Fruit fly (Drosophila melanogaster): ENCODE measurements around the gene Nepl8.
A peak's percentile ranks its signal among the peaks of the same experiment; 100 is the strongest.

Nepl8 gene

DNA sequence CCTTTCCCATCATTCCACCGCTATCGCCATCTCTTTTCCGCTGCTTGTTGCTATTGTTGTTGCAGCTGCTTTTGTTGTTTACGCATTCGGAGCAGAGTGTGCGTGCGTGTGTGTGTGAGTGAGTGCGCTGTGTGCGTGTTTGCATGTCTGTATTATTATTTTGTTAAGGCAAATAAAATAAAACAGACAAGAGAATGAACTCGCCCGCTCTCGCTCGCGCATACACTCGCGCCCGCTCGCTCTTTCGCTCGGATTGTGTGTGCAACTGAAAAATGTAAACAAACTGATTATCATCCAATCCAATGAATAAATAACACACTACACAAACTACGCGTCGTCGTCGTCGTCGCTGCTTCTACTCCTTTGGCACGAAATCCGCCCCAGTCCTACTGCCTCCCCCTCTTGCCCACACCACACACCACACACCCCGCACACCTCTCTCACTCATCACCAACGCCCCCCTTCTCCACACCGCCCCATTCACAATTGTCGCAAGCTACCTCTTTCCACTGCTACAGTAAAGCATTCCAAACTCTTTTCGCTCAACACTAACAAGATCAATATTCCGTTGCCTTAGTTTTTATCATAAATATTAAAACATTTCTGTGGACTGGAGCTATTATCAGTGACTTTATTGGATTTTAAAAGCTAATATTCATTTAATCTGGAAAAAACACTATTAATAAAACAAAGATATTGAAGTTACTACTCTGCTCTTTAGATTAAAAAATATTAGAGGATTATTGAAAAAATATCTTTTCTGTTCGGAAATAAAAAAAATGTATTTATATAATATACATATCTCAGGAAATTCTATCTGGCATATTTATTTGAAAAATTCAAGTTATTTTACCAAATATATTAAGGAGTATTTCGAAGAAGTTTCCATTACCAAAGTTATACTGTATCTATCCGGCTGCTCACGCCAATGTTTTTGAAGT, 33.7 kb downstream of the Nepl8 start:
- TF ChIP-seq sage (GFP tag; optimal IDR thresholded peaks at IDR 0.05), result peak; percentile 9
- peak; percentile 62 for TF ChIP-seq Hnf4 (GFP tag; optimal IDR thresholded peaks at IDR 0.05)
- TF ChIP-seq Myc (optimal IDR thresholded peaks at IDR 0.05), result no peak
- TF ChIP-seq psq (GFP tag; optimal IDR thresholded peaks at IDR 0.05), result peak; percentile 54
- peak; percentile 46 for TF ChIP-seq fru (GFP tag; optimal IDR thresholded peaks at IDR 0.05)
- no peak for TF ChIP-seq Hr78 (GFP tag; optimal IDR thresholded peaks at IDR 0.05)
- TF ChIP-seq CG32264 (GFP tag; optimal IDR thresholded peaks at IDR 0.05), result no peak
- TF ChIP-seq woc (GFP tag; optimal IDR thresholded peaks at IDR 0.05), result no peak
- TF ChIP-seq brk (GFP tag; optimal IDR thresholded peaks at IDR 0.05), result no peak
- TF ChIP-seq rgr (GFP tag; optimal IDR thresholded peaks at IDR 0.05), result peak; percentile 62
- TF ChIP-seq CG9705 (GFP tag; optimal IDR thresholded peaks at IDR 0.05), result no peak
- peak; percentile 63 for TF ChIP-seq br (GFP tag; optimal IDR thresholded peaks at IDR 0.05)
- no peak for TF ChIP-seq pan (optimal IDR thresholded peaks at IDR 0.05)
- TF ChIP-seq usp (GFP tag; optimal IDR thresholded peaks at IDR 0.05), result no peak
- TF ChIP-seq foxo (GFP tag; optimal IDR thresholded peaks at IDR 0.05), result no peak
- TF ChIP-seq jim (GFP tag; optimal IDR thresholded peaks at IDR 0.05), result peak; percentile 48
- no peak for TF ChIP-seq ey (GFP tag; optimal IDR thresholded peaks at IDR 0.05)
- no peak for TF ChIP-seq Rel (GFP tag; optimal IDR thresholded peaks at IDR 0.05)
- peak; percentile 80 for TF ChIP-seq Rel (tag; optimal IDR thresholded peaks at IDR 0.05)
- TF ChIP-seq Mio (GFP tag; optimal IDR thresholded peaks at IDR 0.05), result peak; percentile 15
- TF ChIP-seq tai (GFP tag; optimal IDR thresholded peaks at IDR 0.05), result peak; percentile 59
- no peak for TF ChIP-seq Hr83 (GFP tag; optimal IDR thresholded peaks at IDR 0.05; ENCODE audit: poor library complexity, severe bottlenecking)
- TF ChIP-seq h (GFP tag; optimal IDR thresholded peaks at IDR 0.05), result peak; percentile 54
- peak; percentile 69 for TF ChIP-seq Dfd (GFP tag; optimal IDR thresholded peaks at IDR 0.05)
- no peak for TF ChIP-seq Vsx2 (GFP tag; optimal IDR thresholded peaks at IDR 0.05; ENCODE audit: partially characterized antibody)
- TF ChIP-seq N (GFP tag; optimal IDR thresholded peaks at IDR 0.05), result peak; percentile 18
- TF ChIP-seq Dif (GFP tag; optimal IDR thresholded peaks at IDR 0.05; ENCODE audit: partially characterized antibody), result no peak
- peak; percentile 10 for TF ChIP-seq HLH106 (tag; optimal IDR thresholded peaks at IDR 0.05)
- TF ChIP-seq GATAd (GFP tag; optimal IDR thresholded peaks at IDR 0.05), result no peak
- peak in 1 of 2 experiments; percentile 75 for TF ChIP-seq dl (GFP tag; optimal IDR thresholded peaks at IDR 0.05; ENCODE audit: insufficient read depth in 1 of 2, partially characterized antibody in 2 of 2)
- peak; percentile 83 for TF ChIP-seq Jra (GFP tag; optimal IDR thresholded peaks at IDR 0.05)
- no peak for TF ChIP-seq lola (GFP tag; optimal IDR thresholded peaks at IDR 0.05)
- no peak for TF ChIP-seq sv (GFP tag; optimal IDR thresholded peaks at IDR 0.05)
- peak; percentile 16 for TF ChIP-seq dmrt93B (GFP tag; optimal IDR thresholded peaks at IDR 0.05)
- TF ChIP-seq dsf (GFP tag; optimal IDR thresholded peaks at IDR 0.05; ENCODE audit: borderline replicate concordance), result no peak
- peak; percentile 38 for TF ChIP-seq CrebA (GFP tag; optimal IDR thresholded peaks at IDR 0.05; ENCODE audit: borderline replicate concordance)
- peak; percentile 43 for TF ChIP-seq Sp1 (GFP tag; optimal IDR thresholded peaks at IDR 0.05)
- TF ChIP-seq Abd-B (GFP tag; optimal IDR thresholded peaks at IDR 0.05), result no peak
- TF ChIP-seq OdsH (GFP tag; optimal IDR thresholded peaks at IDR 0.05), result peak; percentile 7

DNA sequence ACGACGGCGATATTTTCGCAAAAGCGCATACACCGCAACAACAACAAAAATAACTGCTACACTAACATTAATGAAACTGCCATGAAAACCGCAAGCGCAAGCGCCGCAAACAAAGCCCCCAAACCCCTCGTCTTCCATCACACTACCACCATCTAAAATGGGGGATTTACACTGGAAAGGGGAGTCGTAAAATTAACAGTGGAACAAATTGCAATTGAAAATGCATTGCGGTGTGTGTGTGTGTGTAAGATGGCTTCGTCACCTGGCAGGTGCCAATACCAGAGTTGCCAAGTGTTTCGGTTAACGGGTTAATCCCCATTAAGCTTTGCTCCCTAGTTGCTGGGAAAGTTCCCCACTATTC, 34.3 kb downstream of the Nepl8 start:
- TF ChIP-seq Myc (optimal IDR thresholded peaks at IDR 0.05) (no peak), Rel (GFP tag; optimal IDR thresholded peaks at IDR 0.05) (no peak), Rel (tag; optimal IDR thresholded peaks at IDR 0.05) (peak; percentile 95)
